Worm (Caenorhabditis elegans) whole organism, L4 larva: ENCODE data around the gene C18B2.5.
A peak's percentile ranks its signal among the peaks of the same experiment; 100 is the strongest.

Experiments
- F49E8.2 ChIP-seq: sonication (generic microtip); optimal IDR thresholded peaks from 2 replicates; lab custom pipeline; 2016; ENCODE audit warnings: missing compliant biosample characterization, mild to moderate bottlenecking, missing genetic modification characterization, borderline replicate concordance
- Y48G9A.11 ChIP-seq: fragments of 200-800 bp; sonication (Bioruptor generic); IDR thresholded peaks from 2 replicates; pipeline ENCODE4 v1.3.6; 2022; ENCODE audit warnings: missing genetic modification reagents, missing genetic modification characterization, missing compliant biosample characterization
- ZK337.2 ChIP-seq: fragments of 200-800 bp; sonication (Bioruptor generic); IDR thresholded peaks from 2 replicates; pipeline ENCODE4 v1.3.6; 2022; ENCODE audit warnings: missing genetic modification reagents, missing genetic modification characterization, missing compliant biosample characterization
- ama-1 ChIP-seq: fragments of 150-350 bp; optimal IDR thresholded peaks from 2 replicates; lab custom pipeline; 2014; ENCODE audit warnings: inconsistent platforms, mixed read lengths
- ceh-28 ChIP-seq: fragments of 150-350 bp; optimal IDR thresholded peaks from 2 replicates; lab custom pipeline; 2014; ENCODE audit warnings: missing biosample characterization, missing genetic modification reagents, missing genetic modification characterization
- daf-12 ChIP-seq: fragments of 150-350 bp; optimal IDR thresholded peaks from 2 replicates; lab custom pipeline; 2014; ENCODE audit warnings: missing biosample characterization, missing genetic modification reagents, missing genetic modification characterization
- lin-15B ChIP-seq: fragments of 150-350 bp; sonication (generic microtip); optimal IDR thresholded peaks from 3 replicates; lab custom pipeline; 2014; ENCODE audit warnings: missing biosample characterization, missing genetic modification characterization
- lin-39 ChIP-seq: fragments of 150-350 bp; optimal IDR thresholded peaks from 2 replicates; lab custom pipeline; 2014; ENCODE audit warnings: missing biosample characterization, missing genetic modification reagents, missing genetic modification characterization
- nhr-11 ChIP-seq: fragments of 150-350 bp; optimal IDR thresholded peaks from 2 replicates; lab custom pipeline; 2014; ENCODE audit warnings: missing biosample characterization, missing genetic modification characterization

DNA sequence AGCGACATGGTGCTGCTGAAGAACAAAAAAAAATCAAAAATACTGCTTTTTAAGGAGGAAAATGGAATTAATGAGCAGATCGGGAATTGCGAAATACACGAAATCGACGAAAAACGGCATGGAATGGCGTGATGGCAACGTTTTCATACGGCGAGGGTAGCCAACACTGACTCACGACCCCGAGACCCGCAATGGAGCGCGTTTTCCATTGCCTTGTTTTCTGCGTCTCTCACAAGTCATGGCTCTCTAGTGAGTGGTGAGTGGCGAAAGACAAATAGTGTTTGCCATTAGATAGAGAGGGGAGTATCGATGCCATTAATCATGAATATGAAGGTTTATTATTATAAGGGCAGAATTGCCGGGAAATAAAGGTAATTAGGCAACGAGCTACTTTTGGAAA is 5.2 kb downstream of the C18B2.5 start, which contains the start of gene C18B2.4:
- no peak for TF ChIP-seq daf-12 (tag; lab: Kevin White, UChicago)
- TF ChIP-seq nhr-11 (tag; lab: Kevin White, UChicago): peak; percentile 76
- TF ChIP-seq ama-1 (lab: Kevin White, UChicago): peak; percentile 51
- TF ChIP-seq lin-15B: no peak
- no peak for TF ChIP-seq Y48G9A.11 (GFP tag; lab: Robert Waterston, UW)
- no peak for TF ChIP-seq ZK337.2 (GFP tag; lab: Robert Waterston, UW)
- TF ChIP-seq ceh-28: no peak
- no peak for TF ChIP-seq lin-39 (tag; lab: Kevin White, UChicago)
- no peak for TF ChIP-seq F49E8.2 (tag; lab: Kevin White, UChicago)
